Fruit fly (Drosophila melanogaster) whole organism, prepupa: ENCODE measurements around the gene CG4186.

Experiments
- Blimp-1 ChIP-seq: fragments of 200-800 bp; sonication (Bioruptor generic); optimal IDR thresholded peaks from 3 replicates; lab custom pipeline; 2017; ENCODE audit warnings: missing biosample characterization, missing genetic modification characterization, mild to moderate bottlenecking, moderate library complexity, missing genetic modification reagents
- CG10631 ChIP-seq: fragments of 200-800 bp; sonication (Bioruptor generic); optimal IDR thresholded peaks from 2 replicates; lab custom pipeline; 2016; ENCODE audit warnings: missing biosample characterization, missing genetic modification characterization
- CG10669 ChIP-seq: fragments of 200-800 bp; sonication (Bioruptor generic); optimal IDR thresholded peaks from 3 replicates; lab custom pipeline; 2018; ENCODE audit warnings: missing biosample characterization, mild to moderate bottlenecking, missing genetic modification characterization, moderate library complexity
- CG11762 ChIP-seq: fragments of 200-800 bp; sonication (Bioruptor generic); optimal IDR thresholded peaks from 3 replicates; lab custom pipeline; 2016; ENCODE audit warnings: missing biosample characterization, missing genetic modification characterization; ENCODE audit not compliant: insufficient read depth
- CG11902 ChIP-seq: fragments of 200-800 bp; sonication (Bioruptor generic); optimal IDR thresholded peaks from 3 replicates; lab custom pipeline; 2016; ENCODE audit warnings: missing biosample characterization, missing genetic modification characterization
- CG15336 ChIP-seq: fragments of 200-800 bp; sonication (Bioruptor generic); IDR thresholded peaks from 2 replicates; pipeline ENCODE4 v1.3.6; 2022; ENCODE audit warnings: missing biosample characterization, missing genetic modification characterization
- CG1621 ChIP-seq: fragments of 200-800 bp; sonication (Bioruptor generic); optimal IDR thresholded peaks from 3 replicates; lab custom pipeline; 2018; ENCODE audit warnings: missing biosample characterization, mild to moderate bottlenecking, missing genetic modification characterization
- CG3032 ChIP-seq: fragments of 200-800 bp; optimal IDR thresholded peaks from 2 replicates; lab custom pipeline; 2019; ENCODE audit warnings: missing biosample characterization, mild to moderate bottlenecking, missing genetic modification characterization, moderate library complexity
- CG31627 ChIP-seq: fragments of 200-800 bp; sonication (Bioruptor generic); optimal IDR thresholded peaks from 3 replicates; lab custom pipeline; 2016; ENCODE audit warnings: missing biosample characterization, missing genetic modification characterization
- CG32006 ChIP-seq: fragments of 200-800 bp; sonication (Bioruptor generic); optimal IDR thresholded peaks from 3 replicates; lab custom pipeline; 2017; ENCODE audit warnings: missing biosample characterization, mild to moderate bottlenecking, missing genetic modification characterization
- CG34406 ChIP-seq: fragments of 200-800 bp; sonication (Bioruptor generic); optimal IDR thresholded peaks from 3 replicates; lab custom pipeline; 2016; ENCODE audit warnings: missing biosample characterization, missing genetic modification characterization
- CG3919 ChIP-seq: fragments of 200-800 bp; sonication (Bioruptor generic); optimal IDR thresholded peaks from 3 replicates; lab custom pipeline; 2016; ENCODE audit warnings: missing biosample characterization, missing genetic modification characterization
- CG4318 ChIP-seq: fragments of 200-800 bp; sonication (Bioruptor generic); optimal IDR thresholded peaks from 3 replicates; lab custom pipeline; 2017; ENCODE audit warnings: missing biosample characterization, mild to moderate bottlenecking, missing genetic modification characterization
- CG6163 ChIP-seq: fragments of 200-800 bp; sonication (Bioruptor generic); IDR thresholded peaks from 3 replicates; pipeline ENCODE4 v1.3.6; 2022; ENCODE audit warnings: missing biosample characterization, missing genetic modification characterization
- CG6792 ChIP-seq: fragments of 200-800 bp; sonication (Bioruptor generic); optimal IDR thresholded peaks from 3 replicates; lab custom pipeline; 2016; ENCODE audit warnings: missing biosample characterization, missing genetic modification characterization
- CG6854 ChIP-seq: fragments of 200-800 bp; sonication (Bioruptor generic); optimal IDR thresholded peaks from 2 replicates; lab custom pipeline; 2017; ENCODE audit warnings: missing biosample characterization, mild to moderate bottlenecking, missing genetic modification characterization
- CG7368 ChIP-seq: fragments of 200-800 bp; sonication (Bioruptor generic); optimal IDR thresholded peaks from 3 replicates; lab custom pipeline; 2016; ENCODE audit warnings: missing biosample characterization, missing genetic modification characterization
- CG8119 ChIP-seq: fragments of 200-800 bp; sonication (Bioruptor generic); IDR thresholded peaks from 3 replicates; pipeline ENCODE4 v1.3.6; 2022; ENCODE audit warnings: missing biosample characterization, missing genetic modification characterization
- CG8632 ChIP-seq: fragments of 200-800 bp; sonication (Bioruptor generic); optimal IDR thresholded peaks from 3 replicates; lab custom pipeline; 2016; ENCODE audit warnings: missing biosample characterization, missing genetic modification characterization
- Eip75B ChIP-seq: fragments of 200-800 bp; sonication (Bioruptor generic); optimal IDR thresholded peaks from 3 replicates; lab custom pipeline; 2016; ENCODE audit warnings: missing biosample characterization, missing genetic modification characterization
- Eip78C ChIP-seq: fragments of 200-800 bp; sonication (Bioruptor generic); peaks from one replicate; lab custom pipeline; 2016; ENCODE audit warnings: missing biosample characterization, missing genetic modification characterization
- Eip93F ChIP-seq: fragments of 200-800 bp; sonication (Bioruptor generic); optimal IDR thresholded peaks from 2 replicates; lab custom pipeline; 2016; ENCODE audit warnings: missing biosample characterization, mild to moderate bottlenecking, missing genetic modification characterization
- Ets96B ChIP-seq: fragments of 200-800 bp; optimal IDR thresholded peaks from 2 replicates; lab custom pipeline; 2019; ENCODE audit warnings: missing biosample characterization, mild to moderate bottlenecking, missing genetic modification characterization, moderate library complexity
- Hr39 ChIP-seq: fragments of 200-800 bp; sonication (Bioruptor generic); optimal IDR thresholded peaks from 2 replicates; lab custom pipeline; 2016; ENCODE audit warnings: missing biosample characterization, missing genetic modification characterization
- Hr4 ChIP-seq: fragments of 200-800 bp; sonication (Bioruptor generic); optimal IDR thresholded peaks from 3 replicates; lab custom pipeline; 2016; ENCODE audit warnings: missing biosample characterization, missing genetic modification characterization
- Lpt ChIP-seq: fragments of 200-800 bp; sonication (Bioruptor generic); optimal IDR thresholded peaks from 3 replicates; lab custom pipeline; 2016; ENCODE audit warnings: missing biosample characterization, missing genetic modification characterization
- Met ChIP-seq: fragments of 200-800 bp; sonication (Bioruptor generic); optimal IDR thresholded peaks from 3 replicates; lab custom pipeline; 2016; ENCODE audit warnings: missing biosample characterization, missing genetic modification characterization
- OdsH ChIP-seq: fragments of 200-800 bp; sonication (Bioruptor generic); optimal IDR thresholded peaks from 3 replicates; lab custom pipeline; 2016; ENCODE audit warnings: missing biosample characterization, missing genetic modification characterization
- Smox ChIP-seq: fragments of 200-800 bp; sonication (Bioruptor generic); optimal IDR thresholded peaks from 3 replicates; lab custom pipeline; 2016; ENCODE audit warnings: missing biosample characterization, missing genetic modification characterization
- Sox102F ChIP-seq: fragments of 200-800 bp; sonication (Bioruptor generic); optimal IDR thresholded peaks from 2 replicates; lab custom pipeline; 2016; ENCODE audit warnings: missing biosample characterization, mild to moderate bottlenecking, missing genetic modification characterization
- Sox14 ChIP-seq: fragments of 200-800 bp; sonication (Bioruptor generic); optimal IDR thresholded peaks from 3 replicates; lab custom pipeline; 2016; ENCODE audit warnings: missing biosample characterization, missing genetic modification characterization
- Sox15 ChIP-seq: fragments of 200-800 bp; sonication (Bioruptor generic); optimal IDR thresholded peaks from 3 replicates; lab custom pipeline; 2016; ENCODE audit warnings: missing biosample characterization, missing genetic modification characterization
- achi ChIP-seq: fragments of 200-800 bp; sonication (Bioruptor generic); optimal IDR thresholded peaks from 3 replicates; lab custom pipeline; 2016; ENCODE audit warnings: missing biosample characterization, missing genetic modification characterization
- acj6 ChIP-seq: fragments of 200-800 bp; sonication (Bioruptor generic); optimal IDR thresholded peaks from 3 replicates; lab custom pipeline; 2016; ENCODE audit warnings: missing biosample characterization, missing genetic modification characterization
- cyc ChIP-seq: fragments of 200-800 bp; sonication (Bioruptor generic); optimal IDR thresholded peaks from 3 replicates; lab custom pipeline; 2016; ENCODE audit warnings: missing biosample characterization, missing genetic modification characterization
- dac ChIP-seq: fragments of 200-800 bp; sonication (Bioruptor generic); optimal IDR thresholded peaks from 2 replicates; lab custom pipeline; 2017; ENCODE audit warnings: missing biosample characterization, mild to moderate bottlenecking, missing genetic modification characterization
- eg ChIP-seq: fragments of 200-800 bp; sonication (Bioruptor generic); IDR thresholded peaks from 3 replicates; pipeline ENCODE4 v1.3.6; 2022; ENCODE audit warnings: missing biosample characterization, missing genetic modification characterization
- esn ChIP-seq: fragments of 200-800 bp; sonication (Bioruptor generic); optimal IDR thresholded peaks from 2 replicates; lab custom pipeline; 2016; ENCODE audit warnings: missing biosample characterization, mild to moderate bottlenecking, missing genetic modification characterization, moderate library complexity
- fd59A ChIP-seq: fragments of 200-800 bp; sonication (Bioruptor generic); optimal IDR thresholded peaks from 2 replicates; lab custom pipeline; 2017; ENCODE audit warnings: missing biosample characterization, mild to moderate bottlenecking, missing genetic modification characterization, missing genetic modification reagents
- fkh ChIP-seq: fragments of 200-800 bp; sonication (Bioruptor generic); optimal IDR thresholded peaks from 3 replicates; lab custom pipeline; 2017; ENCODE audit warnings: missing biosample characterization, mild to moderate bottlenecking, missing genetic modification characterization, moderate library complexity
- lz ChIP-seq: fragments of 200-800 bp; sonication (Bioruptor generic); optimal IDR thresholded peaks from 3 replicates; lab custom pipeline; 2016; ENCODE audit warnings: missing biosample characterization, missing genetic modification characterization
- net ChIP-seq: fragments of 200-800 bp; sonication (Bioruptor generic); optimal IDR thresholded peaks from 3 replicates; lab custom pipeline; 2016; ENCODE audit warnings: missing biosample characterization, missing genetic modification characterization
- spab ChIP-seq: fragments of 200-800 bp; sonication (Bioruptor generic); optimal IDR thresholded peaks from 2 replicates; lab custom pipeline; 2017; ENCODE audit warnings: missing biosample characterization, mild to moderate bottlenecking, missing genetic modification characterization, missing genetic modification reagents
- topi ChIP-seq: fragments of 200-800 bp; sonication (Bioruptor generic); optimal IDR thresholded peaks from 3 replicates; lab custom pipeline; 2016; ENCODE audit warnings: missing biosample characterization, missing genetic modification characterization
- vri ChIP-seq: fragments of 200-800 bp; sonication (Bioruptor generic); optimal IDR thresholded peaks from 3 replicates; lab custom pipeline; 2016; ENCODE audit warnings: missing biosample characterization, mild to moderate bottlenecking, missing genetic modification characterization

CG4186 gene

dm6 chr3L:20769350-20769749 is at the start of gene CG4186, which contains the start of gene CG4074:
Gene CG4186 (plus strand): TSS chr3L:20769586.
Gene CG4074 (minus strand): TSS chr3L:20769500.
- TF ChIP-seq Eip75B (GFP tag; lab: Kevin White, UChicago) (no peak), vri (GFP tag; lab: Kevin White, UChicago) (peak; percentile 27), Eip78C (peak; percentile 51), CG3032 (no peak), fkh (GFP tag; lab: Kevin White, UChicago) (peak; percentile 45), Ets96B (no peak), fd59A (GFP tag; lab: Kevin White, UChicago) (no peak)

dm6 chr3L:20729415-20729814 is 40.0 kb upstream of the CG4186 start:
- TF ChIP-seq CG32006 (no peak), Eip78C (peak; percentile 58), dac (GFP tag; lab: Kevin White, UChicago) (no peak), CG7368 (GFP tag; lab: Kevin White, UChicago) (no peak), CG10631 (GFP tag; lab: Kevin White, UChicago) (peak; percentile 9), Eip93F (no peak), topi (GFP tag; lab: Kevin White, UChicago) (peak; percentile 24), lz (GFP tag; lab: Kevin White, UChicago) (peak; percentile 6), CG11902 (GFP tag; lab: Kevin White, UChicago) (no peak), spab (GFP tag; lab: Kevin White, UChicago) (no peak), CG6854 (no peak), vri (GFP tag; lab: Kevin White, UChicago) (no peak), Hr4 (GFP tag; lab: Kevin White, UChicago) (no peak), cyc (GFP tag; lab: Kevin White, UChicago) (peak; percentile 8), net (GFP tag; lab: Kevin White, UChicago) (peak; percentile 19), esn (GFP tag; lab: Kevin White, UChicago) (peak; percentile 46), Eip75B (GFP tag; lab: Kevin White, UChicago) (no peak), Smox (GFP tag; lab: Kevin White, UChicago) (peak; percentile 0), CG10669 (GFP tag; lab: Kevin White, UChicago) (no peak), CG31627 (GFP tag; lab: Kevin White, UChicago) (no peak), CG8632 (GFP tag; lab: Kevin White, UChicago) (peak; percentile 17), CG11762 (GFP tag; lab: Kevin White, UChicago) (no peak), CG15336 (GFP tag; lab: Robert Waterston, UW) (no peak), Ets96B (no peak), achi (GFP tag; lab: Kevin White, UChicago) (no peak), CG34406 (peak; percentile 66), CG8119 (GFP tag; lab: Robert Waterston, UW) (no peak), CG6792 (GFP tag; lab: Kevin White, UChicago) (no peak), CG6163 (GFP tag; lab: Robert Waterston, UW) (no peak), CG4318 (GFP tag; lab: Kevin White, UChicago) (no peak), Blimp-1 (GFP tag; lab: Kevin White, UChicago) (no peak), Sox14 (GFP tag; lab: Kevin White, UChicago) (no peak), Sox15 (GFP tag; lab: Kevin White, UChicago) (no peak), Hr39 (no peak), eg (GFP tag; lab: Robert Waterston, UW) (0 out of 3 replicates have a peak, but pooled peaks have one; percentile 8), CG1621 (tag; lab: Kevin White, UChicago) (no peak), acj6 (GFP tag; lab: Kevin White, UChicago) (peak; percentile 36), Lpt (GFP tag; lab: Kevin White, UChicago) (no peak), OdsH (GFP tag; lab: Kevin White, UChicago) (peak; percentile 40), Sox102F (GFP tag; lab: Kevin White, UChicago) (no peak), Met (GFP tag; lab: Kevin White, UChicago) (peak; percentile 30), fkh (GFP tag; lab: Kevin White, UChicago) (no peak), CG3919 (peak; percentile 41)
